Worm (Caenorhabditis elegans): ENCODE data around the gene C25H3.1.
A peak's percentile ranks its signal among the peaks of the same experiment; 100 is the strongest.

The C25H3.1 gene

ce11 chrII:5688959-5689358 is 9.9 kb upstream of the C25H3.1 start, which contains the start of gene C25H3.11 (continued):
- TF ChIP-seq lin-11 (tag; optimal IDR thresholded peaks at IDR 0.05) (no peak), nhr-25 (tag; optimal IDR thresholded peaks at IDR 0.05) (peak; percentile 41), skn-1 (tag; optimal IDR thresholded peaks at IDR 0.05) (no peak), ZK546.5 (tag; optimal IDR thresholded peaks at IDR 0.05) (no peak), mdl-1 (tag; optimal IDR thresholded peaks at IDR 0.05) (no peak), sem-4 (tag; optimal IDR thresholded peaks at IDR 0.05) (no peak), unc-55 (GFP tag; optimal IDR thresholded peaks at IDR 0.05) (peak; percentile 16), C34F6.9 (tag; optimal IDR thresholded peaks at IDR 0.05) (peak; percentile 47), egl-27 (tag; optimal IDR thresholded peaks at IDR 0.05) (no peak), aly-2 (tag; optimal IDR thresholded peaks at IDR 0.05) (no peak), lin-13 (GFP tag; optimal IDR thresholded peaks at IDR 0.05) (no peak), nhr-77 (tag; optimal IDR thresholded peaks at IDR 0.05) (no peak), nhr-12 (tag; optimal IDR thresholded peaks at IDR 0.05) (no peak), nhr-129 (tag; optimal IDR thresholded peaks at IDR 0.05) (no peak)

ce11 chrII:5691216-5691771 is 7.6 kb upstream of the C25H3.1 start, which contains the start of the genes ndub-5 and eif-2D:
ndub-5 (minus strand) TSS chrII:5691353.
eif-2D (plus strand) TSS chrII:5691721.
- TF ChIP-seq egl-27 (tag; optimal IDR thresholded peaks at IDR 0.05) (no peak), aly-2 (tag; optimal IDR thresholded peaks at IDR 0.05) (no peak), elt-3 (tag; optimal IDR thresholded peaks at IDR 0.05) (no peak), ceh-82 (tag; optimal IDR thresholded peaks at IDR 0.05) (no peak), blmp-1 (tag; optimal IDR thresholded peaks at IDR 0.05; ENCODE audit: insufficient read depth) (no peak), skn-1 (tag; optimal IDR thresholded peaks at IDR 0.05) (no peak), nhr-6 (tag; optimal IDR thresholded peaks at IDR 0.05) (no peak), F13H6.1 (tag; optimal IDR thresholded peaks at IDR 0.05) (no peak), lsy-2 (tag; optimal IDR thresholded peaks at IDR 0.05) (peak in 1 of 2 experiments; percentile 39), C34F6.9 (tag; optimal IDR thresholded peaks at IDR 0.05) (peak; percentile 11)

- no peak for TF ChIP-seq ZK546.5 (tag; optimal IDR thresholded peaks at IDR 0.05)
- no peak for TF ChIP-seq ama-1 (optimal IDR thresholded peaks at IDR 0.05)
Observed at ce11 chrII:5693893-5694292, 5.0 kb upstream of the C25H3.1 start, which contains the start of gene C25H3.3. C25H3.3 (plus strand) TSS chrII:5694193.

- no peak for TF ChIP-seq F13H6.1 (tag; optimal IDR thresholded peaks at IDR 0.05)
- TF ChIP-seq ztf-4 (tag; optimal IDR thresholded peaks at IDR 0.05), result no peak
- TF ChIP-seq fos-1 (tag; optimal IDR thresholded peaks at IDR 0.05), result no peak
- TF ChIP-seq C34F6.9 (tag; optimal IDR thresholded peaks at IDR 0.05), result no peak
- no peak for TF ChIP-seq mab-5 (tag; optimal IDR thresholded peaks at IDR 0.05)
- no peak for TF ChIP-seq lsy-2 (tag; optimal IDR thresholded peaks at IDR 0.05)
- TF ChIP-seq lin-13 (GFP tag; optimal IDR thresholded peaks at IDR 0.05), result no peak
- TF ChIP-seq mdl-1 (tag; optimal IDR thresholded peaks at IDR 0.05), result no peak
- TF ChIP-seq unc-39 (tag; optimal IDR thresholded peaks at IDR 0.05), result no peak
Observed at ce11 chrII:5694798-5695197, 4.1 kb upstream of the C25H3.1 start, which contains the start of gene C25H3.14. C25H3.14 (plus strand) TSS chrII:5695098.

- TF ChIP-seq nhr-25 (tag; optimal IDR thresholded peaks at IDR 0.05), result no peak
- TF ChIP-seq ztf-1 (GFP tag; conservative IDR thresholded peaks at IDR 0.05), result no peak
- no peak for TF ChIP-seq nhr-129 (tag; optimal IDR thresholded peaks at IDR 0.05)
- no peak for TF ChIP-seq snpc-4 (tag; optimal IDR thresholded peaks at IDR 0.05)
- TF ChIP-seq unc-39 (tag; optimal IDR thresholded peaks at IDR 0.05), result no peak
- TF ChIP-seq mab-5 (tag; optimal IDR thresholded peaks at IDR 0.05), result no peak
- TF ChIP-seq ama-1 (optimal IDR thresholded peaks at IDR 0.05), result no peak
- TF ChIP-seq ztf-11 (tag; optimal IDR thresholded peaks at IDR 0.05), result no peak
- no peak for TF ChIP-seq Y55F3AM.14 (GFP tag; optimal IDR thresholded peaks at IDR 0.05)
- TF ChIP-seq unc-55 (GFP tag; optimal IDR thresholded peaks at IDR 0.05), result no peak
- TF ChIP-seq lsy-2 (tag; optimal IDR thresholded peaks at IDR 0.05), result no peak
- TF ChIP-seq ceh-82 (tag; optimal IDR thresholded peaks at IDR 0.05), result no peak
- TF ChIP-seq fos-1 (tag; optimal IDR thresholded peaks at IDR 0.05), result no peak
- no peak for TF ChIP-seq sma-9 (GFP tag; optimal IDR thresholded peaks at IDR 0.05)
- TF ChIP-seq sma-9 (tag; optimal IDR thresholded peaks at IDR 0.05), result no peak
- TF ChIP-seq nhr-12 (tag; optimal IDR thresholded peaks at IDR 0.05), result no peak
- TF ChIP-seq dmd-4 (tag; optimal IDR thresholded peaks at IDR 0.05), result no peak
- no peak for TF ChIP-seq lin-11 (tag; optimal IDR thresholded peaks at IDR 0.05)
Observed at ce11 chrII:5696218-5696617, 2.7 kb upstream of the C25H3.1 start.

All from whole organism, L2 larva.